Fruit fly (Drosophila melanogaster): ENCODE data around the gene Gsc.

dm6 chr2L:633192-633591 is 38.7 kb upstream of the Gsc start:
- TF ChIP-seq foxo (GFP tag; optimal IDR thresholded peaks at IDR 0.05), result peak in 1 of 2 experiments; percentile 33
- TF ChIP-seq lola (GFP tag; optimal IDR thresholded peaks at IDR 0.05), result no peak
- TF ChIP-seq HLH106 (tag; optimal IDR thresholded peaks at IDR 0.05), result peak; percentile 18
- TF ChIP-seq CG9705 (GFP tag; optimal IDR thresholded peaks at IDR 0.05), result no peak
- TF ChIP-seq dmrt93B (GFP tag; optimal IDR thresholded peaks at IDR 0.05), result no peak
- peak; percentile 5 for TF ChIP-seq fru (GFP tag; optimal IDR thresholded peaks at IDR 0.05)

Measured in whole organism, wandering third instar larva.